Fruit fly (Drosophila melanogaster) whole organism, wandering third instar larva: Measurements from ENCODE around the gene betaggt-I.

Experiments
- Abd-B ChIP-seq: fragments of >200 bp; optimal IDR thresholded peaks from 2 replicates; lab custom pipeline; 2017; ENCODE audit warnings: missing biosample characterization, missing genetic modification characterization
- CG32264 ChIP-seq: fragments of 200-800 bp; sonication (Bioruptor generic); optimal IDR thresholded peaks from 2 replicates; lab custom pipeline; 2016; ENCODE audit warnings: missing biosample characterization, missing genetic modification characterization
- CG9705 ChIP-seq: fragments of 200-800 bp; sonication (Bioruptor generic); optimal IDR thresholded peaks from 2 replicates; lab custom pipeline; 2018; ENCODE audit warnings: missing biosample characterization, mild to moderate bottlenecking, missing genetic modification characterization
- CrebA ChIP-seq: fragments of 200-800 bp; sonication (Bioruptor generic); optimal IDR thresholded peaks from 2 replicates; lab custom pipeline; 2016; ENCODE audit warnings: missing biosample characterization, mild to moderate bottlenecking, missing genetic modification characterization, borderline replicate concordance
- Dfd ChIP-seq: fragments of >200 bp; optimal IDR thresholded peaks from 2 replicates; lab custom pipeline; 2017; ENCODE audit warnings: missing biosample characterization, missing genetic modification characterization
- Dif ChIP-seq: fragments of 200-275, 200-300 bp; sonication (Bioruptor generic); optimal IDR thresholded peaks from 2 replicates; lab custom pipeline; 2018; ENCODE audit warnings: missing biosample characterization, missing genetic modification characterization; ENCODE audit not compliant: partially characterized antibody
- GATAd ChIP-seq: sonication (Bioruptor generic); optimal IDR thresholded peaks from 2 replicates; lab custom pipeline; 2016; ENCODE audit warnings: missing biosample characterization, missing genetic modification characterization
- HLH106 ChIP-seq: fragments of 200-800 bp; optimal IDR thresholded peaks from 3 replicates; lab custom pipeline; 2019; ENCODE audit warnings: missing biosample characterization, mild to moderate bottlenecking, missing genetic modification characterization, moderate library complexity
- Hnf4 ChIP-seq: fragments of 200-800 bp; sonication (Bioruptor generic); optimal IDR thresholded peaks from 2 replicates; lab custom pipeline; 2016; ENCODE audit warnings: missing biosample characterization, mild to moderate bottlenecking, missing genetic modification characterization
- Hr78 ChIP-seq: fragments of >200 bp; optimal IDR thresholded peaks from 2 replicates; lab custom pipeline; 2017; ENCODE audit warnings: missing biosample characterization, missing genetic modification characterization
- Hr83 ChIP-seq: fragments of 200-300 bp; sonication (Bioruptor generic); optimal IDR thresholded peaks from 2 replicates; lab custom pipeline; 2016; ENCODE audit warnings: missing biosample characterization, mild to moderate bottlenecking, missing genetic modification characterization, moderate library complexity; ENCODE audit not compliant: poor library complexity, severe bottlenecking
- Jra ChIP-seq: sonication (Bioruptor generic); optimal IDR thresholded peaks from 2 replicates; lab custom pipeline; 2016; ENCODE audit warnings: missing biosample characterization, missing genetic modification characterization
- Mio ChIP-seq: sonication (Bioruptor generic); optimal IDR thresholded peaks from 2 replicates; lab custom pipeline; 2016; ENCODE audit warnings: missing biosample characterization, missing genetic modification characterization
- Myc ChIP-seq: fragments of >200 bp; optimal IDR thresholded peaks from 2 replicates; lab custom pipeline; 2017
- N ChIP-seq: fragments of >200 bp; optimal IDR thresholded peaks from 2 replicates; lab custom pipeline; 2018; ENCODE audit warnings: missing biosample characterization, missing external identifiers, missing genetic modification characterization
- OdsH ChIP-seq: fragments of 200-800 bp; sonication (Bioruptor generic); optimal IDR thresholded peaks from 2 replicates; lab custom pipeline; 2016; ENCODE audit warnings: missing biosample characterization, mild to moderate bottlenecking, missing genetic modification characterization
- Rel ChIP-seq, 2 experiments: fragments of 200-800 bp; sonication (Bioruptor generic) in 1 of 2; optimal IDR thresholded peaks; 2 replicates in 1 of 2; 3 replicates in 1 of 2; lab custom pipeline; 2016 to 2019; ENCODE audit warnings: mild to moderate bottlenecking in 2 of 2, missing biosample characterization in 2 of 2, missing genetic modification characterization in 2 of 2, moderate library complexity in 1 of 2
- Sp1 ChIP-seq: fragments of 200-800 bp; sonication (Bioruptor generic); optimal IDR thresholded peaks from 3 replicates; lab custom pipeline; 2019; ENCODE audit warnings: missing biosample characterization, mild to moderate bottlenecking, missing genetic modification characterization, moderate library complexity
- Vsx2 ChIP-seq: fragments of 200-300, 225-300 bp; sonication (Bioruptor generic); optimal IDR thresholded peaks from 2 replicates; lab custom pipeline; 2018; ENCODE audit warnings: missing biosample characterization, missing genetic modification characterization; ENCODE audit not compliant: partially characterized antibody
- br ChIP-seq: fragments of 200-800 bp; sonication (Bioruptor generic); optimal IDR thresholded peaks from 2 replicates; lab custom pipeline; 2016; ENCODE audit warnings: missing biosample characterization, missing genetic modification characterization
- brk ChIP-seq: fragments of 200-800 bp; sonication (Bioruptor generic); optimal IDR thresholded peaks from 2 replicates; lab custom pipeline; 2016; ENCODE audit warnings: missing biosample characterization, mild to moderate bottlenecking, missing genetic modification characterization
- dl ChIP-seq, 2 experiments: fragments of 175-275, 200-275 bp in 1 of 2; fragments of 200-275 bp in 1 of 2; sonication (Bioruptor generic); optimal IDR thresholded peaks; lab custom pipeline; 2018; ENCODE audit warnings: mild to moderate bottlenecking in 2 of 2, missing biosample characterization in 2 of 2, missing genetic modification characterization in 2 of 2, moderate library complexity in 2 of 2; ENCODE audit not compliant: partially characterized antibody in 2 of 2, insufficient read depth in 1 of 2
- dmrt93B ChIP-seq: fragments of 200-800 bp; sonication (Bioruptor generic); optimal IDR thresholded peaks from 2 replicates; lab custom pipeline; 2018; ENCODE audit warnings: missing biosample characterization, mild to moderate bottlenecking, missing genetic modification characterization
- dsf ChIP-seq: sonication (Bioruptor generic); optimal IDR thresholded peaks from 2 replicates; lab custom pipeline; 2016; ENCODE audit warnings: missing biosample characterization, missing genetic modification characterization, borderline replicate concordance
- ey ChIP-seq: fragments of 200-800 bp; sonication (Bioruptor generic); optimal IDR thresholded peaks from 2 replicates; lab custom pipeline; 2016; ENCODE audit warnings: missing biosample characterization, missing genetic modification characterization
- foxo ChIP-seq, 2 experiments: fragments of 200-800 bp; sonication (Bioruptor generic); optimal IDR thresholded peaks; 2 replicates in 1 of 2; 3 replicates in 1 of 2; lab custom pipeline; 2016 to 2017; ENCODE audit warnings: missing biosample characterization in 2 of 2, missing genetic modification characterization in 2 of 2
- fru ChIP-seq: fragments of 200-800 bp; sonication (Bioruptor generic); optimal IDR thresholded peaks from 3 replicates; lab custom pipeline; 2016; ENCODE audit warnings: missing biosample characterization, mild to moderate bottlenecking, missing genetic modification characterization
- h ChIP-seq: fragments of 200-800 bp; sonication (Bioruptor generic); optimal IDR thresholded peaks from 3 replicates; lab custom pipeline; 2016; ENCODE audit warnings: missing biosample characterization, mild to moderate bottlenecking, missing genetic modification characterization
- jim ChIP-seq: fragments of 175-275, 200-325 bp; sonication (Bioruptor generic); optimal IDR thresholded peaks from 2 replicates; lab custom pipeline; 2016; ENCODE audit warnings: missing biosample characterization, mild to moderate bottlenecking, missing genetic modification characterization
- lola ChIP-seq: fragments of >200 bp; optimal IDR thresholded peaks from 2 replicates; lab custom pipeline; 2017; ENCODE audit warnings: missing biosample characterization, missing genetic modification characterization
- pan ChIP-seq: fragments of >200 bp; optimal IDR thresholded peaks from 2 replicates; lab custom pipeline; 2017
- psq ChIP-seq: fragments of 200-800 bp; sonication (Bioruptor generic); optimal IDR thresholded peaks from 3 replicates; lab custom pipeline; 2017; ENCODE audit warnings: missing biosample characterization, mild to moderate bottlenecking, missing genetic modification characterization, moderate library complexity
- rgr ChIP-seq: fragments of 200-800 bp; sonication (Bioruptor generic); optimal IDR thresholded peaks from 3 replicates; lab custom pipeline; 2016; ENCODE audit warnings: missing biosample characterization, mild to moderate bottlenecking, missing genetic modification characterization
- sage ChIP-seq: fragments of 200-800 bp; sonication (Bioruptor generic); optimal IDR thresholded peaks from 2 replicates; lab custom pipeline; 2016; ENCODE audit warnings: missing biosample characterization, mild to moderate bottlenecking, missing genetic modification characterization
- sv ChIP-seq: fragments of 200-800 bp; sonication (Bioruptor generic); optimal IDR thresholded peaks from 3 replicates; lab custom pipeline; 2016; ENCODE audit warnings: missing biosample characterization, missing genetic modification characterization
- tai ChIP-seq: sonication (Bioruptor generic); optimal IDR thresholded peaks from 2 replicates; lab custom pipeline; 2016; ENCODE audit warnings: missing biosample characterization, missing genetic modification characterization
- usp ChIP-seq: fragments of >200 bp; optimal IDR thresholded peaks from 2 replicates; lab custom pipeline; 2017; ENCODE audit warnings: missing biosample characterization, missing genetic modification characterization
- woc ChIP-seq: sonication (Bioruptor generic); optimal IDR thresholded peaks from 2 replicates; lab custom pipeline; 2016; ENCODE audit warnings: missing biosample characterization, mild to moderate bottlenecking, missing genetic modification characterization

Gene betaggt-I

dm6 chr2L:4976988-4977551 is 31.7 kb downstream of the betaggt-I start, which contains the start of the genes Gmd and CG3792:
Gene Gmd (minus strand): TSS chr2L:4977023.
Gene CG3792 (plus strand): TSS chr2L:4977312.
- TF ChIP-seq h (GFP tag; lab: Kevin White, UChicago) (peak; percentile 97), woc (GFP tag; lab: Kevin White, UChicago) (peak; percentile 96), Hr78 (GFP tag; lab: Kevin White, UChicago) (no peak), ey (GFP tag; lab: Kevin White, UChicago) (peak; percentile 92), Jra (GFP tag; lab: Kevin White, UChicago) (peak; percentile 95), sv (GFP tag; lab: Kevin White, UChicago) (peak; percentile 97), Dif (no peak), Vsx2 (GFP tag; lab: Kevin White, UChicago) (no peak), HLH106 (tag; lab: Kevin White, UChicago) (peak; percentile 95), rgr (GFP tag; lab: Kevin White, UChicago) (peak; percentile 96), GATAd (GFP tag; lab: Kevin White, UChicago) (no peak), CG32264 (peak; percentile 80), Mio (GFP tag; lab: Kevin White, UChicago) (peak; percentile 68), Rel (GFP tag; optimal IDR thresholded peaks at IDR 0.05; lab: Kevin White, UChicago) (no peak), Rel (tag; optimal IDR thresholded peaks at IDR 0.05; lab: Kevin White, UChicago) (peak; percentile 81), sage (no peak), tai (GFP tag; lab: Kevin White, UChicago) (no peak), Dfd (GFP tag; lab: Kevin White, UChicago) (no peak), usp (GFP tag; lab: Kevin White, UChicago) (no peak), fru (GFP tag; lab: Kevin White, UChicago) (peak; percentile 96), Hr83 (GFP tag; lab: Kevin White, UChicago) (no peak), Hnf4 (GFP tag; lab: Kevin White, UChicago) (no peak), pan (lab: Kevin White, UChicago) (no peak), brk (GFP tag; lab: Kevin White, UChicago) (no peak), Myc (peak; percentile 29), CG9705 (GFP tag; lab: Kevin White, UChicago) (peak; percentile 92), jim (no peak), foxo (GFP tag; optimal IDR thresholded peaks at IDR 0.05; lab: Kevin White, UChicago) (peak; percentile 68 to 97), CrebA (GFP tag; lab: Kevin White, UChicago) (no peak), OdsH (GFP tag; lab: Kevin White, UChicago) (peak; percentile 92), N (no peak), dl (GFP tag; optimal IDR thresholded peaks at IDR 0.05; lab: Kevin White, UChicago; ENCODE audit: insufficient read depth in 1 of 2, partially characterized antibody in 2 of 2) (no peak), Sp1 (peak; percentile 88), psq (peak; percentile 90), lola (GFP tag; lab: Kevin White, UChicago) (no peak), dsf (GFP tag; lab: Kevin White, UChicago) (peak; percentile 84), Abd-B (no peak), dmrt93B (no peak), br (GFP tag; lab: Kevin White, UChicago) (peak; percentile 93)

dm6 chr2L:4979138-4979537 is 33.8 kb downstream of the betaggt-I start, which contains the start of gene CG8891:
Gene CG8891 (minus strand): TSS chr2L:4979379.
- TF ChIP-seq jim = no peak
- no peak for TF ChIP-seq psq
- no peak for TF ChIP-seq brk (GFP tag; lab: Kevin White, UChicago)
- TF ChIP-seq Hr78 (GFP tag; lab: Kevin White, UChicago) = no peak
- TF ChIP-seq GATAd (GFP tag; lab: Kevin White, UChicago) = no peak
- no peak for TF ChIP-seq Myc
- TF ChIP-seq Jra (GFP tag; lab: Kevin White, UChicago) = no peak
- TF ChIP-seq Sp1 = no peak
